Worm (Caenorhabditis elegans): ENCODE data around the gene iglr-2.

The iglr-2 gene

ce11 chrIII:8355462-8355815 lies 24.3 kb upstream of the iglr-2 start (continued):
- TF ChIP-seq D2030.7 (GFP tag; IDR thresholded peaks at IDR 0.05): peak; percentile 67
- TF ChIP-seq hsf-1 (GFP tag; IDR thresholded peaks at IDR 0.05): peak; percentile 96
- peak; percentile 61 for TF ChIP-seq lsl-1 (GFP tag; optimal IDR thresholded peaks at IDR 0.05)

ce11 chrIII:8354644-8355461 lies 23.7 kb upstream of the iglr-2 start, which contains the start of gene unc-116:
TSS of gene unc-116 (minus strand) at chrIII:8355174.
- TF ChIP-seq madf-3 (GFP tag; IDR thresholded peaks at IDR 0.05): no peak
- no peak; the same call in 1 of the 2 replicates for TF ChIP-seq B0336.3 (GFP tag; IDR thresholded peaks at IDR 0.05)
- no peak for TF ChIP-seq ztf-3 (GFP tag; optimal IDR thresholded peaks at IDR 0.05)
- no peak for TF ChIP-seq bed-1 (GFP tag; IDR thresholded peaks at IDR 0.05)
- no peak for TF ChIP-seq chd-7 (tag; optimal IDR thresholded peaks at IDR 0.05)
- no peak for TF ChIP-seq bed-2 (GFP tag; IDR thresholded peaks at IDR 0.05)
- TF ChIP-seq egl-44 (GFP tag; IDR thresholded peaks at IDR 0.05): no peak
- no peak for TF ChIP-seq ceh-40 (GFP tag; IDR thresholded peaks at IDR 0.05)
- peak; percentile 7 for TF ChIP-seq ets-4 (GFP tag; optimal IDR thresholded peaks at IDR 0.05)
- TF ChIP-seq attf-3 (GFP tag; conservative IDR thresholded peaks at IDR 0.05): 0 out of 2 replicates have a peak, but pooled peaks have one; percentile 10
- no peak for TF ChIP-seq B0261.1 (tag; optimal IDR thresholded peaks at IDR 0.05)
- TF ChIP-seq attf-6 (GFP tag; IDR thresholded peaks at IDR 0.05): no peak
- TF ChIP-seq C17E4.6 (GFP tag; IDR thresholded peaks at IDR 0.05): no peak
- TF ChIP-seq lin-40 (tag; optimal IDR thresholded peaks at IDR 0.05): no peak
- no peak for TF ChIP-seq lsl-1 (GFP tag; optimal IDR thresholded peaks at IDR 0.05)
- TF ChIP-seq ceh-100 (GFP tag; IDR thresholded peaks at IDR 0.05): no peak
- no peak for TF ChIP-seq snpc-1.3 (tag; optimal IDR thresholded peaks at IDR 0.05; ENCODE audit: insufficient read depth)
- no peak for TF ChIP-seq unc-130 (GFP tag; optimal IDR thresholded peaks at IDR 0.05)
- TF ChIP-seq F39B2.1 (GFP tag; IDR thresholded peaks at IDR 0.05): no peak
- TF ChIP-seq dpff-1 (tag; optimal IDR thresholded peaks at IDR 0.05): no peak
- TF ChIP-seq ceh-58 (GFP tag; IDR thresholded peaks at IDR 0.05): no peak
- TF ChIP-seq ceh-91 (GFP tag; IDR thresholded peaks at IDR 0.05): no peak
- TF ChIP-seq T26A5.8 (tag; optimal IDR thresholded peaks at IDR 0.05): no peak
- 0 out of 2 replicates have a peak, but pooled peaks have one; percentile 24 for TF ChIP-seq let-526 (GFP tag; IDR thresholded peaks at IDR 0.05)
- no peak for TF ChIP-seq die-1 (tag; optimal IDR thresholded peaks at IDR 0.05)
- TF ChIP-seq tlf-1 (GFP tag; optimal IDR thresholded peaks at IDR 0.05): no peak
- TF ChIP-seq mes-4 (tag; optimal IDR thresholded peaks at IDR 0.05): no peak
- TF ChIP-seq dox-1 (GFP tag; IDR thresholded peaks at IDR 0.05): 0 out of 2 replicates have a peak, but pooled peaks have one; percentile 7
- peak; percentile 80 for TF ChIP-seq attf-5 (GFP tag; optimal IDR thresholded peaks at IDR 0.05)
- TF ChIP-seq madf-6 (GFP tag; IDR thresholded peaks at IDR 0.05): no peak
- TF ChIP-seq K12H6.12 (tag; optimal IDR thresholded peaks at IDR 0.05): peak; percentile 56
- no peak for TF ChIP-seq mxl-1 (tag; optimal IDR thresholded peaks at IDR 0.05)
- no peak for TF ChIP-seq Y95B8A.8 (GFP tag; IDR thresholded peaks at IDR 0.05)
- no peak for TF ChIP-seq ztf-6 (GFP tag; IDR thresholded peaks at IDR 0.05)
- TF ChIP-seq aptf-3 (GFP tag; IDR thresholded peaks at IDR 0.05): no peak
- no peak for TF ChIP-seq dpl-1 (GFP tag; optimal IDR thresholded peaks at IDR 0.05)
- TF ChIP-seq ztf-26 (tag; optimal IDR thresholded peaks at IDR 0.05): no peak
- TF ChIP-seq B0019.2 (GFP tag; conservative IDR thresholded peaks at IDR 0.05): no peak
- no peak for TF ChIP-seq mcd-1 (GFP tag; IDR thresholded peaks at IDR 0.05)
- no peak for TF ChIP-seq ccch-3 (GFP tag; optimal IDR thresholded peaks at IDR 0.05)
- no peak for TF ChIP-seq fkh-3 (tag; optimal IDR thresholded peaks at IDR 0.05)
- TF ChIP-seq athp-1 (tag; optimal IDR thresholded peaks at IDR 0.05): no peak
- no peak for TF ChIP-seq F55B11.4 (tag; optimal IDR thresholded peaks at IDR 0.05; ENCODE audit: borderline replicate concordance, insufficient read depth)
- TF ChIP-seq Y67H2A.10 (GFP tag; conservative IDR thresholded peaks at IDR 0.05): no peak
- TF ChIP-seq lin-35 (GFP tag; optimal IDR thresholded peaks at IDR 0.05): peak in 1 of 3 experiments; percentile 41

Data from whole organism, young adult.